Fruit fly (Drosophila melanogaster): ENCODE results near the gene CG18787.

CG18787 gene

DNA sequence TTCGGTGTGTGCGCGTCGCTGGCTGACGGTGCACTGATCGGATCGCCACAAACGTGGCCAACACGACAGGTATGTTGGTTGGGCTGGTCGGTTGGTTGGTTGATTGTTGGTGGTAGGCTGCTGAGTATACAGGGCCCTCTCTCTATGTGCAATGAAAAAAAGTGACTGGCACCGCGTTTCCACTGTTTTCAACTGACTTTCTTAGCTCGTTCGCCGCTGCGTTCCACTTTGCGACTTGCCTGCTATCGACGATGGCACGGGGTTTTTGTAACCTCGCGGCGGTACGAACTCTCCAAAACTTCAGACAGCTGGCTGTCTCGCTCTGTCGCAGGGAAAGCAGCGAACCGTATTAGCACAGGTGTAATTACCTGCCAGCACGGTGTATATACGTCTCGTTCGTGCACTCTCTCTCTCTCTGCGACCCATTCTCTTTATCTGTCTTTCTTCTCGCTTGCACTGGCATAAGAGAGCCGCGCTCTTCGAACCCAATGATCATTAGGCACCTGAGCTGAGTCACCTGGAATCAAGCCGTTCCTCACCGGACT, 28.2 kb downstream of the CG18787 start (continued):
- TF ChIP-seq CG2875 (GFP tag; optimal IDR thresholded peaks at IDR 0.05) (no peak), CG2120 (GFP tag; optimal IDR thresholded peaks at IDR 0.05) (no peak), lola (GFP tag; optimal IDR thresholded peaks at IDR 0.05) (no peak), tgo (GFP tag; IDR thresholded peaks at IDR 0.05) (no peak; the same call in 2 of the 3 replicates), CG15073 (GFP tag; optimal IDR thresholded peaks at IDR 0.05) (no peak), CG13123 (GFP tag; optimal IDR thresholded peaks at IDR 0.05) (no peak), Sox100B (GFP tag; optimal IDR thresholded peaks at IDR 0.05) (no peak), CG7372 (GFP tag; IDR thresholded peaks at IDR 0.05) (no peak), CG16779 (GFP tag; IDR thresholded peaks at IDR 0.05) (no peak), wor (GFP tag; IDR thresholded peaks at IDR 0.05) (no peak), Ada2b (GFP tag; IDR thresholded peaks at IDR 0.05) (no peak), CG9797 (GFP tag; optimal IDR thresholded peaks at IDR 0.05) (no peak), CG3726 (GFP tag; IDR thresholded peaks at IDR 0.05) (peak; percentile 66; the same call in 1 of the 3 replicates), run (tag; optimal IDR thresholded peaks at IDR 0.05) (no peak), schlank (tag; optimal IDR thresholded peaks at IDR 0.05) (peak; percentile 17), disco-r (GFP tag; optimal IDR thresholded peaks at IDR 0.05) (no peak), CG9609 (GFP tag; optimal IDR thresholded peaks at IDR 0.05) (no peak), Oaz (GFP tag; IDR thresholded peaks at IDR 0.05) (no peak), en (GFP tag; optimal IDR thresholded peaks at IDR 0.05) (no peak), Hmx (GFP tag; optimal IDR thresholded peaks at IDR 0.05) (no peak), CG30431 (GFP tag; optimal IDR thresholded peaks at IDR 0.05) (no peak), Stat92E (GFP tag; optimal IDR thresholded peaks at IDR 0.05) (no peak), nerfin-1 (tag; optimal IDR thresholded peaks at IDR 0.05) (no peak), Pdp1 (GFP tag; optimal IDR thresholded peaks at IDR 0.05) (peak; percentile 24 to 28), tup (GFP tag; optimal IDR thresholded peaks at IDR 0.05) (no peak), Nf-YC (tag; optimal IDR thresholded peaks at IDR 0.05) (peak; percentile 73), Optix (GFP tag; IDR thresholded peaks at IDR 0.05) (0 out of 3 replicates have a peak, but pooled peaks have one; percentile 35), CG10274 (GFP tag; optimal IDR thresholded peaks at IDR 0.05) (no peak), abd-A (tag; optimal IDR thresholded peaks at IDR 0.05) (peak; percentile 64), bsh (GFP tag; optimal IDR thresholded peaks at IDR 0.05) (no peak), Poxn (GFP tag; IDR thresholded peaks at IDR 0.05) (no peak), oc (tag; optimal IDR thresholded peaks at IDR 0.05) (peak; percentile 72), Lhr (GFP tag; optimal IDR thresholded peaks at IDR 0.05) (no peak), CG14667 (GFP tag; IDR thresholded peaks at IDR 0.05) (no peak), CrebB (tag; optimal IDR thresholded peaks at IDR 0.05) (peak; percentile 22), dmrt11E (tag; optimal IDR thresholded peaks at IDR 0.05) (no peak), CG15011 (GFP tag; optimal IDR thresholded peaks at IDR 0.05) (no peak), C15 (GFP tag; IDR thresholded peaks at IDR 0.05) (no peak), gfzf (GFP tag; optimal IDR thresholded peaks at IDR 0.05) (no peak), bigmax (GFP tag; optimal IDR thresholded peaks at IDR 0.05) (no peak), D (optimal IDR thresholded peaks at IDR 0.05) (no peak), D (GFP tag; optimal IDR thresholded peaks at IDR 0.05) (no peak), CG1602 (GFP tag; optimal IDR thresholded peaks at IDR 0.05) (no peak), onecut (GFP tag; IDR thresholded peaks at IDR 0.05) (peak; percentile 29; the same call in 1 of the 2 replicates), dmrt99B (tag; optimal IDR thresholded peaks at IDR 0.05) (peak; percentile 8), CG6654 (GFP tag; optimal IDR thresholded peaks at IDR 0.05) (no peak), Sry-δ (GFP tag; optimal IDR thresholded peaks at IDR 0.05) (no peak), BEAF-32 (GFP tag; optimal IDR thresholded peaks at IDR 0.05) (no peak), Aef1 (GFP tag; IDR thresholded peaks at IDR 0.05) (no peak), Tbp (GFP tag; optimal IDR thresholded peaks at IDR 0.05) (no peak), CG7271 (tag; optimal IDR thresholded peaks at IDR 0.05) (no peak)

All from whole organism, embryonic.